Worm (Caenorhabditis elegans) whole organism, L4 larva: ENCODE data around the gene ceh-51.

Experiments used
- D1046.2 ChIP-seq: fragments of 200-800 bp; sonication (Bioruptor generic); IDR thresholded peaks from 2 replicates; pipeline ENCODE4 v1.3.6; 2022; ENCODE audit warnings: missing genetic modification characterization, missing compliant biosample characterization
- F26F4.8 ChIP-seq: fragments of 200-800 bp; sonication (Bioruptor generic); conservative IDR thresholded peaks from 2 replicates; pipeline ENCODE4 v1.3.6; 2022; ENCODE audit warnings: missing genetic modification characterization, missing compliant biosample characterization
- F37D6.2 ChIP-seq: sonication (generic microtip); optimal IDR thresholded peaks from 2 replicates; lab custom pipeline; 2016; ENCODE audit warnings: mild to moderate bottlenecking, missing genetic modification characterization, missing compliant biosample characterization
- F44E2.7 ChIP-seq: fragments of 200-800 bp; sonication (Bioruptor generic); IDR thresholded peaks from 2 replicates; pipeline ENCODE4 v2.1.2; 2022; ENCODE audit warnings: missing genetic modification characterization, missing compliant biosample characterization
- R02D3.7 ChIP-seq: fragments of 150-350 bp; sonication (generic microtip); optimal IDR thresholded peaks from 3 replicates; lab custom pipeline; 2014; ENCODE audit warnings: missing biosample characterization, missing genetic modification characterization
- T20F7.1 ChIP-seq: fragments of 200-800 bp; sonication (Bioruptor generic); optimal IDR thresholded peaks from 2 replicates; lab custom pipeline; 2018; ENCODE audit warnings: mild to moderate bottlenecking, missing genetic modification characterization, missing compliant biosample characterization
- T26A8.4 ChIP-seq: fragments of 200-800 bp; sonication (Bioruptor generic); IDR thresholded peaks from 2 replicates; pipeline ENCODE4 v1.3.6; 2022; ENCODE audit warnings: missing genetic modification characterization, missing compliant biosample characterization
- Y48G9A.11 ChIP-seq: fragments of 200-800 bp; sonication (Bioruptor generic); IDR thresholded peaks from 2 replicates; pipeline ENCODE4 v1.3.6; 2022; ENCODE audit warnings: missing genetic modification reagents, missing genetic modification characterization, missing compliant biosample characterization
- ZK337.2 ChIP-seq: fragments of 200-800 bp; sonication (Bioruptor generic); IDR thresholded peaks from 2 replicates; pipeline ENCODE4 v1.3.6; 2022; ENCODE audit warnings: missing genetic modification reagents, missing genetic modification characterization, missing compliant biosample characterization
- arid-1 ChIP-seq: fragments of 200-800 bp; sonication (Bioruptor generic); conservative IDR thresholded peaks from 2 replicates; pipeline ENCODE4 v1.3.6; 2022; ENCODE audit warnings: missing genetic modification reagents, missing genetic modification characterization, missing compliant biosample characterization
- ceh-32 ChIP-seq: sonication (generic microtip); optimal IDR thresholded peaks from 2 replicates; lab custom pipeline; 2016; ENCODE audit warnings: mild to moderate bottlenecking, missing genetic modification characterization, missing compliant biosample characterization; ENCODE audit not compliant: poor library complexity
- ceh-44 ChIP-seq: fragments of 200-800 bp; sonication (Bioruptor generic); IDR thresholded peaks from 2 replicates; pipeline ENCODE4 v1.3.6; 2022; ENCODE audit warnings: missing genetic modification reagents, missing genetic modification characterization, missing compliant biosample characterization
- daf-12 ChIP-seq: fragments of 150-350 bp; optimal IDR thresholded peaks from 2 replicates; lab custom pipeline; 2014; ENCODE audit warnings: missing biosample characterization, missing genetic modification reagents, missing genetic modification characterization
- daf-16 ChIP-seq, 3 experiments: sonication (generic microtip); optimal IDR thresholded peaks; 2 replicates each; lab custom pipeline; 2016 to 2017; ENCODE audit warnings: missing genetic modification characterization in 3 of 3, missing genetic modification reagents in 3 of 3, mild to moderate bottlenecking in 2 of 3, missing compliant biosample characterization in 2 of 3, missing biosample characterization in 1 of 3, moderate library complexity in 1 of 3
- dmd-6 ChIP-seq: fragments of 200-800 bp; sonication (Bioruptor generic); IDR thresholded peaks from 2 replicates; pipeline ENCODE4 v1.3.6; 2022; ENCODE audit warnings: missing genetic modification reagents, missing genetic modification characterization, missing compliant biosample characterization
- dmd-8 ChIP-seq: fragments of 200-800 bp; sonication (Bioruptor generic); IDR thresholded peaks from 2 replicates; pipeline ENCODE4 v1.3.6; 2022; ENCODE audit warnings: missing genetic modification characterization, missing compliant biosample characterization
- dmd-9 ChIP-seq: fragments of 200-800 bp; sonication (Bioruptor generic); IDR thresholded peaks from 2 replicates; pipeline ENCODE4 v1.3.6; 2022; ENCODE audit warnings: missing genetic modification reagents, missing genetic modification characterization, missing compliant biosample characterization
- egl-27 ChIP-seq: sonication (generic microtip); optimal IDR thresholded peaks from 3 replicates; lab custom pipeline; 2017; ENCODE audit warnings: missing biosample characterization, missing genetic modification reagents, missing genetic modification characterization
- fkh-10 ChIP-seq: fragments of 150-350 bp; optimal IDR thresholded peaks from 2 replicates; lab custom pipeline; 2014; ENCODE audit warnings: missing biosample characterization, missing genetic modification reagents, missing genetic modification characterization
- gei-8 ChIP-seq: fragments of 200-800 bp; sonication (Bioruptor generic); optimal IDR thresholded peaks from 2 replicates; lab custom pipeline; 2018; ENCODE audit warnings: mild to moderate bottlenecking, missing genetic modification characterization, missing compliant biosample characterization
- hlh-30 ChIP-seq: sonication (generic microtip); optimal IDR thresholded peaks from 2 replicates; lab custom pipeline; 2017; ENCODE audit warnings: antibody characterized with exemption, mild to moderate bottlenecking, missing genetic modification characterization, missing compliant biosample characterization; ENCODE audit not compliant: insufficient read depth
- hmg-1.1 ChIP-seq: fragments of 200-800 bp; sonication (Bioruptor generic); IDR thresholded peaks from 2 replicates; pipeline ENCODE4 v1.3.6; 2022; ENCODE audit warnings: missing genetic modification reagents, missing genetic modification characterization, missing compliant biosample characterization
- lin-15B ChIP-seq: fragments of 150-350 bp; sonication (generic microtip); optimal IDR thresholded peaks from 3 replicates; lab custom pipeline; 2014; ENCODE audit warnings: missing biosample characterization, missing genetic modification characterization
- lin-29 ChIP-seq: fragments of 200-800 bp; sonication (Bioruptor generic); IDR thresholded peaks from 2 replicates; pipeline ENCODE4 v1.3.6; 2022; ENCODE audit warnings: missing genetic modification reagents, missing genetic modification characterization, missing compliant biosample characterization
- lin-38 ChIP-seq: fragments of 200-800 bp; sonication (Bioruptor generic); IDR thresholded peaks from 2 replicates; pipeline ENCODE4 v1.3.6; 2022; ENCODE audit warnings: missing genetic modification reagents, missing genetic modification characterization, missing compliant biosample characterization
- lin-39 ChIP-seq: fragments of 150-350 bp; optimal IDR thresholded peaks from 2 replicates; lab custom pipeline; 2014; ENCODE audit warnings: missing biosample characterization, missing genetic modification reagents, missing genetic modification characterization
- lsy-2 ChIP-seq, 2 experiments: fragments of 150-350 bp in 1 of 2; sonication (generic microtip) in 1 of 2; optimal IDR thresholded peaks; 2 replicates each; lab custom pipeline; 2014 to 2017; ENCODE audit warnings: missing biosample characterization in 2 of 2, missing genetic modification characterization in 2 of 2
- madf-5 ChIP-seq, 2 experiments: fragments of 200-800 bp; sonication (Bioruptor generic); IDR thresholded peaks; 2 replicates each; pipeline ENCODE4 v1.3.6; 2022; ENCODE audit warnings: missing compliant biosample characterization in 2 of 2, missing genetic modification characterization in 2 of 2
- mxl-2 ChIP-seq: fragments of 200-800 bp; sonication (Bioruptor generic); conservative IDR thresholded peaks from 2 replicates; pipeline ENCODE4 v1.3.6; 2022; ENCODE audit warnings: missing genetic modification reagents, missing genetic modification characterization, missing compliant biosample characterization
- nhr-10 ChIP-seq: fragments of 150-350 bp; optimal IDR thresholded peaks from 2 replicates; lab custom pipeline; 2014; ENCODE audit warnings: missing biosample characterization, missing genetic modification characterization
- nhr-102 ChIP-seq: sonication (generic microtip); optimal IDR thresholded peaks from 2 replicates; lab custom pipeline; 2016; ENCODE audit warnings: mild to moderate bottlenecking, missing genetic modification characterization, moderate library complexity, missing compliant biosample characterization
- nhr-111 ChIP-seq: fragments of 200-800 bp; sonication (Bioruptor generic); optimal IDR thresholded peaks from 2 replicates; lab custom pipeline; 2018; ENCODE audit warnings: mild to moderate bottlenecking, missing genetic modification characterization, missing compliant biosample characterization
- nhr-237 ChIP-seq: sonication (generic microtip); optimal IDR thresholded peaks from 2 replicates; lab custom pipeline; 2017; ENCODE audit warnings: missing biosample characterization, missing genetic modification characterization
- nhr-42 ChIP-seq: fragments of 200-800 bp; sonication (Bioruptor generic); IDR thresholded peaks from 2 replicates; pipeline ENCODE4 v1.3.6; 2022; ENCODE audit warnings: missing genetic modification characterization, missing compliant biosample characterization
- nhr-48 ChIP-seq: sonication (generic microtip); optimal IDR thresholded peaks from 2 replicates; lab custom pipeline; 2016; ENCODE audit warnings: mild to moderate bottlenecking, missing genetic modification characterization, missing compliant biosample characterization
- nhr-6 ChIP-seq: fragments of 150-350 bp; optimal IDR thresholded peaks from 2 replicates; lab custom pipeline; 2014; ENCODE audit warnings: missing biosample characterization, missing genetic modification characterization
- nhr-76 ChIP-seq: fragments of 150-350 bp; optimal IDR thresholded peaks from 2 replicates; lab custom pipeline; 2014; ENCODE audit warnings: missing biosample characterization, missing genetic modification characterization
- pha-4 ChIP-seq, 2 experiments: fragments of 150-350 bp in 1 of 2; fragments of 200-800 bp in 1 of 2; sonication (Bioruptor generic) in 1 of 2; IDR thresholded peaks in 1 of 2; optimal IDR thresholded peaks in 1 of 2; 2 replicates each; pipeline versions ENCODE4 v1.3.6 to Lab custom; 2014 to 2022; ENCODE audit warnings: missing genetic modification characterization in 2 of 2, missing genetic modification reagents in 2 of 2, missing biosample characterization in 1 of 2, missing compliant biosample characterization in 1 of 2
- php-3 ChIP-seq: fragments of 200-800 bp; sonication (Bioruptor generic); IDR thresholded peaks from 2 replicates; pipeline ENCODE4 v1.3.6; 2022; ENCODE audit warnings: missing genetic modification reagents, missing genetic modification characterization, missing compliant biosample characterization
- rbr-2 ChIP-seq: sonication (generic microtip); optimal IDR thresholded peaks from 2 replicates; lab custom pipeline; 2016; ENCODE audit warnings: missing genotype, missing genetic modification characterization, missing compliant biosample characterization
- saeg-2 ChIP-seq: fragments of 200-800 bp; sonication (Bioruptor generic); IDR thresholded peaks from 2 replicates; pipeline ENCODE4 v1.3.6; 2022; ENCODE audit warnings: missing genetic modification reagents, missing genetic modification characterization, missing compliant biosample characterization
- sdz-12 ChIP-seq: fragments of 200-800 bp; sonication (Bioruptor generic); optimal IDR thresholded peaks from 2 replicates; lab custom pipeline; 2018; ENCODE audit warnings: mild to moderate bottlenecking, missing genetic modification characterization, missing compliant biosample characterization
- snpc-1.2 ChIP-seq: fragments of 200-800 bp; sonication (Bioruptor generic); IDR thresholded peaks from 2 replicates; pipeline ENCODE4 v1.3.6; 2022; ENCODE audit warnings: missing genetic modification reagents, missing genetic modification characterization, missing compliant biosample characterization
- unc-130 ChIP-seq: sonication (generic microtip); optimal IDR thresholded peaks from 2 replicates; lab custom pipeline; 2016; ENCODE audit warnings: missing genetic modification reagents, missing genetic modification characterization, missing compliant biosample characterization
- unc-62 ChIP-seq, 3 experiments: fragments of 150-350 bp in 1 of 3; sonication (generic microtip); optimal IDR thresholded peaks in 2 of 3; peaks in 1 of 3; 1 replicate in 1 of 3; 2 replicates in 2 of 3; lab custom pipeline; 2014 to 2017; ENCODE audit warnings: missing biosample characterization in 3 of 3, missing genetic modification characterization in 3 of 3, missing genetic modification reagents in 3 of 3, missing genotype in 1 of 3
- vab-7 ChIP-seq: fragments of 200-800 bp; sonication (Bioruptor generic); IDR thresholded peaks from 2 replicates; pipeline ENCODE4 v1.3.6; 2022; ENCODE audit warnings: missing genetic modification reagents, missing genetic modification characterization, missing compliant biosample characterization
- zag-1 ChIP-seq: fragments of 150-350 bp; optimal IDR thresholded peaks from 2 replicates; lab custom pipeline; 2014; ENCODE audit warnings: missing biosample characterization, missing genetic modification characterization
- zfp-2 ChIP-seq: sonication (generic microtip); optimal IDR thresholded peaks from 2 replicates; lab custom pipeline; 2016; ENCODE audit warnings: mild to moderate bottlenecking, missing genetic modification characterization, missing compliant biosample characterization
- zip-2 ChIP-seq: fragments of 150-350 bp; optimal IDR thresholded peaks from 2 replicates; lab custom pipeline; 2014; ENCODE audit warnings: missing biosample characterization, missing genetic modification characterization
- ztf-11 ChIP-seq: fragments of 150-350 bp; optimal IDR thresholded peaks from 2 replicates; lab custom pipeline; 2014; ENCODE audit warnings: missing biosample characterization, missing genetic modification characterization

ceh-51 gene

DNA sequence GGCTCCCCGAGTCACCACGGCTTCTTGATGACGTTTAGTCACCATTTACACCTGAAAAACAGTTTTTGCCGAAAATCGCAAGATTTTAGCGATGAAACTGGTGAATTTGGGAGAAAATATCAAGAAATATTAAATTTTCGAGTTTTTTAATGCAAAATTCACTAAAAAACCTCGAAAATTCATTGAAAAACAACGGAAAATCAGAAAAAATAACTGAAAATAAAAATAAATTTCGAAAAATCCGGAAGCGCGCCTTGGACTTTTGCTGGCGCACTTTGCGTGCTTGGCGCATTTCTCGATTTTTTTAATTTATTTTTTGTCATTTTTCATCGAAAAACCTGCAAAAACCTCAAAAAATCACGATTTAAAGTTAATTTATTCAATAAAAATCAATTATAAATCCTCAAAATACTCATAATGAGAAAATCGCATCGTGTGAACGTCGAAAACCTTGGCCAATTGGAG is 21.0 kb downstream of the ceh-51 start, which contains the start of gene emb-4 (continued):
- TF ChIP-seq F26F4.8 (GFP tag; lab: Robert Waterston, UW) = no peak
- TF ChIP-seq daf-16 (GFP tag; optimal IDR thresholded peaks at IDR 0.05; lab: Kevin White, UChicago) = no peak
- TF ChIP-seq daf-16 (tag; optimal IDR thresholded peaks at IDR 0.05; lab: Kevin White, UChicago) = no peak
- no peak for TF ChIP-seq F44E2.7 (GFP tag; lab: Robert Waterston, UW)
- TF ChIP-seq lin-38 = peak; percentile 64
- TF ChIP-seq zip-2 (tag; lab: Kevin White, UChicago) = no peak
- no peak for TF ChIP-seq ceh-44
- no peak for TF ChIP-seq snpc-1.2 (GFP tag; lab: Robert Waterston, UW)
- no peak for TF ChIP-seq mxl-2 (GFP tag; lab: Robert Waterston, UW)
- no peak for TF ChIP-seq daf-12
- TF ChIP-seq R02D3.7 (tag; lab: Kevin White, UChicago) = no peak
- 0 out of 2 replicates have a peak, but pooled peaks have one; percentile 34 for TF ChIP-seq T26A8.4 (GFP tag; lab: Robert Waterston, UW)
- TF ChIP-seq dmd-8 (GFP tag; lab: Robert Waterston, UW) = no peak
- TF ChIP-seq unc-130 (GFP tag; lab: Kevin White, UChicago) = no peak
- no peak for TF ChIP-seq nhr-6 (tag; lab: Kevin White, UChicago)
- no peak for TF ChIP-seq nhr-42 (GFP tag; lab: Robert Waterston, UW)
- no peak for TF ChIP-seq nhr-48 (tag; lab: Kevin White, UChicago)
- TF ChIP-seq madf-5 (GFP tag; IDR thresholded peaks at IDR 0.05; lab: Robert Waterston, UW) = no peak
- TF ChIP-seq ceh-32 (tag; lab: Kevin White, UChicago) = no peak
- no peak for TF ChIP-seq Y48G9A.11 (GFP tag; lab: Robert Waterston, UW)
- no peak for TF ChIP-seq lin-39 (tag; lab: Kevin White, UChicago)
- no peak for TF ChIP-seq T20F7.1 (GFP tag; lab: Kevin White, UChicago)
- TF ChIP-seq ZK337.2 (GFP tag; lab: Robert Waterston, UW) = no peak
- TF ChIP-seq egl-27 = no peak
- TF ChIP-seq saeg-2 (GFP tag; lab: Robert Waterston, UW) = no peak
- TF ChIP-seq unc-62 (GFP tag; optimal IDR thresholded peaks at IDR 0.05 in 1 of 2; lab: Kevin White, UChicago) = peak in 1 of 2 experiments; percentile 44
- no peak for TF ChIP-seq unc-62 (tag; optimal IDR thresholded peaks at IDR 0.05; lab: Kevin White, UChicago)
- no peak for TF ChIP-seq zfp-2 (tag; lab: Kevin White, UChicago)
- no peak for TF ChIP-seq fkh-10 (GFP tag; lab: Kevin White, UChicago)
- TF ChIP-seq lin-29 = no peak
- peak; percentile 37 for TF ChIP-seq dmd-6 (GFP tag; lab: Robert Waterston, UW)
- TF ChIP-seq nhr-10 (tag; lab: Kevin White, UChicago) = no peak
- peak; percentile 1 for TF ChIP-seq nhr-102 (tag; lab: Kevin White, UChicago)
- no peak for TF ChIP-seq nhr-237 (tag; lab: Kevin White, UChicago)
- no peak for TF ChIP-seq pha-4 (GFP tag; IDR thresholded peaks at IDR 0.05; lab: Robert Waterston, UW)
- no peak for TF ChIP-seq pha-4 (tag; optimal IDR thresholded peaks at IDR 0.05; lab: Kevin White, UChicago)
- TF ChIP-seq sdz-12 = no peak
- no peak for TF ChIP-seq lin-15B (tag; lab: Kevin White, UChicago)
- TF ChIP-seq ztf-11 (tag; lab: Kevin White, UChicago) = no peak
- TF ChIP-seq nhr-111 (GFP tag; lab: Kevin White, UChicago) = no peak
- no peak for TF ChIP-seq D1046.2
- TF ChIP-seq arid-1 = no peak
- no peak for TF ChIP-seq nhr-76 (tag; lab: Kevin White, UChicago)
- peak; percentile 22 for TF ChIP-seq rbr-2 (tag; lab: Kevin White, UChicago)
- no peak for TF ChIP-seq hmg-1.1 (GFP tag; lab: Robert Waterston, UW)
- no peak for TF ChIP-seq zag-1 (tag; lab: Kevin White, UChicago)
- no peak for TF ChIP-seq php-3 (GFP tag; lab: Robert Waterston, UW)
- no peak for TF ChIP-seq F37D6.2
- no peak for TF ChIP-seq dmd-9 (GFP tag; lab: Robert Waterston, UW)
- no peak for TF ChIP-seq vab-7 (GFP tag; lab: Robert Waterston, UW)
- TF ChIP-seq gei-8 (GFP tag; lab: Kevin White, UChicago) = no peak
- peak; percentile 11 for TF ChIP-seq hlh-30 (tag; lab: Kevin White, UChicago)
- peak in 1 of 2 experiments; percentile 65 for TF ChIP-seq lsy-2 (tag; optimal IDR thresholded peaks at IDR 0.05; lab: Kevin White, UChicago)
